Worm (Caenorhabditis elegans) whole organism, young adult: ENCODE results near the gene ZK1320.7.

Source experiments
- C17E4.6 ChIP-seq: fragments of 200-800 bp; sonication (Bioruptor generic); IDR thresholded peaks from 2 replicates; pipeline ENCODE4 v1.3.6; 2022; ENCODE audit warnings: missing genetic modification reagents, missing genetic modification characterization, missing compliant biosample characterization
- K12H6.12 ChIP-seq: fragments of 200-800 bp; sonication (Bioruptor generic); optimal IDR thresholded peaks from 2 replicates; lab custom pipeline; 2018; ENCODE audit warnings: mild to moderate bottlenecking, missing genetic modification characterization, missing compliant biosample characterization
- ceh-27 ChIP-seq: fragments of 200-800 bp; sonication (Bioruptor generic); optimal IDR thresholded peaks from 2 replicates; lab custom pipeline; 2018; ENCODE audit warnings: mild to moderate bottlenecking, missing genetic modification characterization, moderate library complexity, missing compliant biosample characterization
- ceh-79 ChIP-seq: sonication (generic microtip); optimal IDR thresholded peaks from 2 replicates; lab custom pipeline; 2017; ENCODE audit warnings: mild to moderate bottlenecking, missing genetic modification characterization, missing compliant biosample characterization
- let-526 ChIP-seq: fragments of 200-800 bp; sonication (Bioruptor generic); IDR thresholded peaks from 2 replicates; pipeline ENCODE4 v1.3.6; 2022; ENCODE audit warnings: missing genetic modification reagents, missing genetic modification characterization, missing compliant biosample characterization
- lin-40 ChIP-seq: sonication (generic microtip); optimal IDR thresholded peaks from 2 replicates; lab custom pipeline; 2016; ENCODE audit warnings: missing genetic modification characterization, mild to moderate bottlenecking, missing compliant biosample characterization, missing genotype, missing genetic modification reagents
- madf-3 ChIP-seq: fragments of 200-800 bp; sonication (Bioruptor generic); IDR thresholded peaks from 2 replicates; pipeline ENCODE4 v1.3.6; 2022; ENCODE audit warnings: missing genetic modification reagents, missing genetic modification characterization, missing compliant biosample characterization
- nfya-1 ChIP-seq: sonication (generic microtip); optimal IDR thresholded peaks from 2 replicates; lab custom pipeline; 2017; ENCODE audit warnings: antibody characterized with exemption, missing compliant biosample characterization, missing genetic modification characterization, borderline replicate concordance; ENCODE audit not compliant: insufficient read depth
- rpc-1 ChIP-seq, 2 experiments: fragments of 150-350 bp in 1 of 2; sonication (generic microtip) in 1 of 2; optimal IDR thresholded peaks; 2 replicates each; lab custom pipeline; 2014 to 2018; ENCODE audit warnings: missing biosample characterization in 1 of 2, missing genetic modification characterization in 1 of 2, missing genetic modification reagents in 1 of 2, missing genotype in 1 of 2
- sea-2 ChIP-seq: fragments of 200-800 bp; sonication (Bioruptor generic); IDR thresholded peaks from 2 replicates; pipeline ENCODE4 v1.3.6; 2022; ENCODE audit warnings: missing genetic modification characterization, missing compliant biosample characterization
- unc-62 ChIP-seq: fragments of 150-350 bp; optimal IDR thresholded peaks from 2 replicates; lab custom pipeline; 2014; ENCODE audit warnings: missing biosample characterization, missing genetic modification reagents, missing genetic modification characterization
- zim-3 ChIP-seq: sonication (generic microtip); optimal IDR thresholded peaks from 2 replicates; lab custom pipeline; 2017; ENCODE audit warnings: mild to moderate bottlenecking, missing genetic modification characterization, moderate library complexity, missing compliant biosample characterization

DNA sequence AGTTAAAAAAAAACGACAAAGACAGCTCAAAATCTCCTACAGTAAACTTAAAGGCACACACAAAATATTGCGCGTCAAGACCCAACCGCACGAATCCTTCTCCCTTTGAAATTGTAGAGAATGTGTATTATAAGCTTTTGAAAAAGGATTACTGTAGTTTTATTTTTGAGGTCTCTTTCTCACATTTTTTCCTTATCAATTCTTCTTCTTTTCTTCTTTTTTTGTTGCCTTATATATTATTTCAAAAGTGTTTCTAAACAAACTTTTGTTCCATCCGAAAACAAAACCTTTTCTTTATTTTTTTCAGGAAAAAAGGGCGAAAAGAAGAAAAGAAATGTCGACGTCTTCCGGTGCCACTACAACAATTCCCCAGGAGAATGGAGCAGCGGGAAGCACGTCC is 9.1 kb downstream of the ZK1320.7 start, which contains the start of gene ZK1320.13:
- no peak for TF ChIP-seq C17E4.6 (GFP tag; lab: Robert Waterston, UW)
- TF ChIP-seq K12H6.12 (tag; lab: Kevin White, UChicago): no peak
- no peak for TF ChIP-seq sea-2 (GFP tag; lab: Robert Waterston, UW)
- no peak for TF ChIP-seq nfya-1 (tag; lab: Kevin White, UChicago)
- no peak for TF ChIP-seq ceh-27 (GFP tag; lab: Kevin White, UChicago)
- TF ChIP-seq let-526: no peak
- no peak for TF ChIP-seq lin-40
- TF ChIP-seq rpc-1 (optimal IDR thresholded peaks at IDR 0.05; lab: Kevin White, UChicago): no peak
- no peak for TF ChIP-seq rpc-1 (tag; optimal IDR thresholded peaks at IDR 0.05; lab: Kevin White, UChicago)
- no peak for TF ChIP-seq zim-3
- TF ChIP-seq unc-62 (GFP tag; lab: Kevin White, UChicago): no peak
- TF ChIP-seq madf-3 (GFP tag; lab: Robert Waterston, UW): no peak
- no peak for TF ChIP-seq ceh-79 (tag; lab: Kevin White, UChicago)
